Worm (Caenorhabditis elegans): ENCODE data around the gene fbxa-139.

DNA sequence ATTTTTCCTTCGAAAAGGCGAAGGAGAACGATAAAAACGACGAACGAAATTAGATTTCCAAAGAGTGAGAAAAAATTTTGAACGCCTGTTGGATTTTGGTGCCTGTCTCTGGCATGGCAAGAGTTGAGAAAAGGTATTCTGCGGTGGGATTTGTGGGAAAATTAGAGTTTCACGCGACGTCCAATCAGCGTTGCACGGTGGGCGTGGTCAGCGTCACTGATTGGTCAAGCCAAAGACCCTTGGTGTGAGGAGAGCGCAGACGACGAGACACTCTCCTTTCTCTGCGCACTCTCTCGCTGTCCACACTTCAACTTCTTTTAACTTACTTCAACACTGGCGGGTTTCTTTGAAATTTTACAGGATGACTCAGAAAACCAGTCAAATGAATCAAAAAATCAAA lies 31.9 kb downstream of the fbxa-139 start:
- TF ChIP-seq zip-8 (tag; optimal IDR thresholded peaks at IDR 0.05) (no peak), ces-1 (GFP tag; optimal IDR thresholded peaks at IDR 0.05) (no peak), lsy-2 (tag; optimal IDR thresholded peaks at IDR 0.05) (no peak), nhr-28 (tag; optimal IDR thresholded peaks at IDR 0.05) (no peak)
